Worm (Caenorhabditis elegans): ENCODE data around the gene sqst-2.
A peak's percentile ranks its signal among the peaks of the same experiment; 100 is the strongest.

DNA sequence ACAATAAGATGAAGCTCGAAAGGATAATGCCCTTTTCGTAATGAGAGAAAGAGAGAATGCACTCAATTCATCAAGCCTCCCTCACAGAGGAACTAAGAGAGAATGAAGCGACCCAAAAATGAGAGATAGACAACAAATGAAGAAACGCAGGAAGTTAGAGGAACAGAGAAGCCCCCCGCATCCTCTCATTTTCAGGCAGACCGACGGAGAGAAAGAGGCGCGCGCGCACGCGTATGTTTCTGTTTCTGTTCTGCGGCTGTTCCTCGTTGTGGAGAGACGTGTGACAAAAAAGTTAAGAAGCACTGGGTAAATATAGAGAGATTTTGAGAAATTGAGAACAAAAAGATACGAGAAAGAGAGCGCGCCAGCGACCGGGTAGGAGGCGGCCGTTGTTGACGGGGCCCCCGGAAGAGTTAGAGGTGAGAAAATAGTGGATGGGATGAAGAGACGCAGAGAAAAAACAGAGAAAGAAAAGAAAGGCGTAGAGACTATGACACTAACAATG is 8.8 kb downstream of the sqst-2 start:
- peak; percentile 81 for TF ChIP-seq nfya-1 (tag; optimal IDR thresholded peaks at IDR 0.05)
- no peak for TF ChIP-seq tbx-7 (tag; optimal IDR thresholded peaks at IDR 0.05)
- TF ChIP-seq ceh-22 (tag; optimal IDR thresholded peaks at IDR 0.05), result no peak
- TF ChIP-seq ceh-2 (tag; optimal IDR thresholded peaks at IDR 0.05), result peak; percentile 29
- TF ChIP-seq nhr-11 (tag; optimal IDR thresholded peaks at IDR 0.05), result no peak
- TF ChIP-seq gmeb-2 (tag; optimal IDR thresholded peaks at IDR 0.05), result no peak
- TF ChIP-seq ama-1 (optimal IDR thresholded peaks at IDR 0.05), result no peak
- no peak for TF ChIP-seq elt-4 (tag; optimal IDR thresholded peaks at IDR 0.05)
- TF ChIP-seq ceh-6 (GFP tag; optimal IDR thresholded peaks at IDR 0.05), result no peak
- TF ChIP-seq lin-11 (tag; optimal IDR thresholded peaks at IDR 0.05), result no peak
- TF ChIP-seq fkh-10 (GFP tag; optimal IDR thresholded peaks at IDR 0.05), result no peak
- no peak for TF ChIP-seq fkh-6 (tag; optimal IDR thresholded peaks at IDR 0.05)
